Fruit fly (Drosophila melanogaster): ENCODE measurements around the gene SppL.

DNA sequence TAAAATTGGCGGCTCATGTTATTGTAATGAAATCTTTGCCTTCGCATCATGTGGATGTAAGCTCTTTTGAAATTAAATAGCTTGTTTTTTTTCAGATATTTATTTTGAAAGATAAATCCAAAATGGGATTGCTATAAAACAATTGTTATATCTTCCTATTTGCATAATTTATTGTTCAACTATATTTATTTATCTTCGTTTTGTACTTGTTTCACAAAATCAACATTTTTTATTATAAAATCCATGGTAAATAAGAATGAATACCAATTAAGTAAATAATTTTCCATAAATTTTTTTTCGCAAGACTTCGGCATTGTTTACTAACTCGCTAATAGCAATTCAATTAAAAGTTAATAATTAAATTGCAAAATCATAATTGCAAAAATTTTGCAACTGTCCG lies 40.8 kb downstream of the SppL start, which contains the start of gene CG14546:
- TF ChIP-seq topi (GFP tag; optimal IDR thresholded peaks at IDR 0.05) (no peak), acj6 (GFP tag; optimal IDR thresholded peaks at IDR 0.05) (no peak), CG11902 (GFP tag; optimal IDR thresholded peaks at IDR 0.05) (no peak), Gug (GFP tag; IDR thresholded peaks at IDR 0.05) (no peak), svp (GFP tag) (no peak), Ets21C (GFP tag; optimal IDR thresholded peaks at IDR 0.05) (no peak), vri (GFP tag; optimal IDR thresholded peaks at IDR 0.05) (no peak)
